Worm (Caenorhabditis elegans) whole organism, L1 larva: ENCODE measurements around the gene C50F4.1.

Experiments
- C04F5.9 ChIP-seq: sonication (generic microtip); optimal IDR thresholded peaks from 2 replicates; lab custom pipeline; 2016; ENCODE audit warnings: missing genetic modification characterization, missing compliant biosample characterization
- F16B12.6 ChIP-seq: fragments of 150-350 bp; optimal IDR thresholded peaks from 2 replicates; lab custom pipeline; 2014; ENCODE audit warnings: missing biosample characterization, missing genetic modification characterization
- Y116A8C.19 ChIP-seq: sonication (generic microtip); optimal IDR thresholded peaks from 2 replicates; lab custom pipeline; 2016; ENCODE audit warnings: missing compliant biosample characterization, missing genetic modification characterization, borderline replicate concordance
- aha-1 ChIP-seq: fragments of 150-350 bp; optimal IDR thresholded peaks from 2 replicates; lab custom pipeline; 2014; ENCODE audit warnings: missing biosample characterization, missing genetic modification characterization
- ama-1 ChIP-seq: fragments of 150-350 bp; optimal IDR thresholded peaks from 2 replicates; lab custom pipeline; 2014
- blmp-1 ChIP-seq: fragments of 150-350 bp; optimal IDR thresholded peaks from 2 replicates; lab custom pipeline; 2014; ENCODE audit warnings: missing biosample characterization, missing genetic modification characterization
- ceh-82 ChIP-seq, 3 experiments: fragments of 150-350 bp in 1 of 3; sonication (generic microtip) in 2 of 3; optimal IDR thresholded peaks; 2 replicates each; lab custom pipeline; 2014 to 2017; ENCODE audit warnings: missing biosample characterization in 3 of 3, missing genetic modification characterization in 3 of 3
- ceh-88 ChIP-seq: fragments of 200-800 bp; sonication (Bioruptor generic); IDR thresholded peaks from 2 replicates; pipeline ENCODE4 v1.3.6; 2022; ENCODE audit warnings: missing genetic modification characterization, missing compliant biosample characterization
- ces-1 ChIP-seq: fragments of 150-350 bp; optimal IDR thresholded peaks from 2 replicates; lab custom pipeline; 2014; ENCODE audit warnings: missing biosample characterization, missing genetic modification reagents, missing genetic modification characterization
- dpl-1 ChIP-seq, 3 experiments: fragments of 150-350 bp in 2 of 3; sonication (generic microtip) in 1 of 3; optimal IDR thresholded peaks; 2 replicates each; lab custom pipeline; 2014 to 2017; ENCODE audit warnings: missing biosample characterization in 3 of 3, missing genetic modification characterization in 3 of 3, missing genetic modification reagents in 3 of 3
- dsc-1 ChIP-seq: sonication (generic microtip); optimal IDR thresholded peaks from 2 replicates; lab custom pipeline; 2016; ENCODE audit warnings: mild to moderate bottlenecking, missing genetic modification characterization, missing compliant biosample characterization
- efl-1 ChIP-seq, 4 experiments: fragments of 150-350 bp; optimal IDR thresholded peaks in 3 of 4; peaks in 1 of 4; 1 replicate in 1 of 4; 2 replicates in 3 of 4; lab custom pipeline; 2014; ENCODE audit warnings: missing biosample characterization in 2 of 4, missing genetic modification characterization in 2 of 4, missing genetic modification reagents in 2 of 4
- efl-3 ChIP-seq: fragments of 200-800 bp; sonication (Bioruptor generic); optimal IDR thresholded peaks from 2 replicates; lab custom pipeline; 2018; ENCODE audit warnings: mild to moderate bottlenecking, missing genetic modification characterization, missing compliant biosample characterization
- elt-2 ChIP-seq: sonication (generic microtip); optimal IDR thresholded peaks from 2 replicates; lab custom pipeline; 2016; ENCODE audit warnings: missing genetic modification characterization, mild to moderate bottlenecking, inconsistent platforms, missing compliant biosample characterization, missing genetic modification reagents
- ets-5 ChIP-seq: fragments of 200-800 bp; sonication (Bioruptor generic); IDR thresholded peaks from 2 replicates; pipeline ENCODE4 v1.3.6; 2022; ENCODE audit warnings: missing genetic modification characterization, missing compliant biosample characterization
- fkh-10 ChIP-seq: sonication (generic microtip); optimal IDR thresholded peaks from 2 replicates; lab custom pipeline; 2017; ENCODE audit warnings: missing biosample characterization, missing genetic modification reagents, missing genetic modification characterization
- fkh-4 ChIP-seq: sonication (generic microtip); optimal IDR thresholded peaks from 2 replicates; lab custom pipeline; 2016; ENCODE audit warnings: missing compliant biosample characterization, missing genetic modification characterization, borderline replicate concordance
- fkh-8 ChIP-seq: sonication (generic microtip); optimal IDR thresholded peaks from 2 replicates; lab custom pipeline; 2016; ENCODE audit warnings: mild to moderate bottlenecking, missing genetic modification characterization, missing compliant biosample characterization
- irx-1 ChIP-seq: sonication (generic microtip); optimal IDR thresholded peaks from 2 replicates; lab custom pipeline; 2016; ENCODE audit warnings: missing genetic modification characterization, missing compliant biosample characterization
- lin-14 ChIP-seq: fragments of 200-800 bp; sonication (Bioruptor generic); optimal IDR thresholded peaks from 2 replicates; lab custom pipeline; 2018; ENCODE audit warnings: mild to moderate bottlenecking, missing genetic modification characterization, moderate library complexity, missing compliant biosample characterization
- lin-15B ChIP-seq: fragments of 150-350 bp; sonication (generic microtip); optimal IDR thresholded peaks from 3 replicates; lab custom pipeline; 2014; ENCODE audit warnings: missing biosample characterization, missing genetic modification characterization
- lin-35 ChIP-seq, 2 experiments: fragments of 150-350 bp; optimal IDR thresholded peaks; 2 replicates each; lab custom pipeline; 2014; ENCODE audit warnings: missing biosample characterization in 2 of 2, missing genetic modification characterization in 2 of 2, missing genetic modification reagents in 2 of 2
- lir-3 ChIP-seq: sonication (generic microtip); optimal IDR thresholded peaks from 2 replicates; lab custom pipeline; 2016; ENCODE audit warnings: mild to moderate bottlenecking, missing genetic modification characterization, moderate library complexity, missing compliant biosample characterization; ENCODE audit not compliant: poor library complexity
- lsy-2 ChIP-seq, 2 experiments: fragments of 150-350 bp; optimal IDR thresholded peaks; 2 replicates each; lab custom pipeline; 2014; ENCODE audit warnings: missing biosample characterization in 2 of 2, missing genetic modification characterization in 2 of 2
- mdl-1 ChIP-seq, 2 experiments: fragments of 150-350 bp; optimal IDR thresholded peaks; 2 replicates each; lab custom pipeline; 2014 to 2017; ENCODE audit warnings: missing biosample characterization in 2 of 2, missing genetic modification characterization in 2 of 2, inconsistent platforms in 1 of 2
- mep-1 ChIP-seq: fragments of 150-350 bp; optimal IDR thresholded peaks from 2 replicates; lab custom pipeline; 2014; ENCODE audit warnings: missing biosample characterization, missing genetic modification characterization
- nhr-12 ChIP-seq: sonication (generic microtip); optimal IDR thresholded peaks from 2 replicates; lab custom pipeline; 2017; ENCODE audit warnings: missing biosample characterization, missing genetic modification characterization
- nhr-237 ChIP-seq: fragments of 150-350 bp; optimal IDR thresholded peaks from 2 replicates; lab custom pipeline; 2014; ENCODE audit warnings: missing biosample characterization, missing genetic modification characterization
- nhr-71 ChIP-seq: sonication (generic microtip); optimal IDR thresholded peaks from 2 replicates; lab custom pipeline; 2016; ENCODE audit warnings: mild to moderate bottlenecking, missing genetic modification characterization, moderate library complexity, missing compliant biosample characterization
- nhr-77 ChIP-seq: fragments of 150-350 bp; optimal IDR thresholded peaks from 2 replicates; lab custom pipeline; 2014; ENCODE audit warnings: missing biosample characterization, missing genetic modification characterization
- nhr-84 ChIP-seq: sonication (generic microtip); optimal IDR thresholded peaks from 2 replicates; lab custom pipeline; 2017; ENCODE audit warnings: missing biosample characterization, missing genetic modification characterization
- nhr-85 ChIP-seq: sonication (generic microtip); peaks from one replicate; lab custom pipeline; 2016; ENCODE audit warnings: missing genetic modification characterization, inconsistent platforms, missing compliant biosample characterization
- nhr-90 ChIP-seq: sonication (generic microtip); optimal IDR thresholded peaks from 2 replicates; lab custom pipeline; 2016; ENCODE audit warnings: mild to moderate bottlenecking, missing genetic modification characterization, missing compliant biosample characterization; ENCODE audit not compliant: poor library complexity
- pag-3 ChIP-seq: sonication (generic microtip); optimal IDR thresholded peaks from 2 replicates; lab custom pipeline; 2017; ENCODE audit warnings: missing genetic modification characterization, mild to moderate bottlenecking, missing compliant biosample characterization, antibody characterized with exemption, borderline replicate concordance; ENCODE audit not compliant: insufficient read depth
- pax-3 ChIP-seq: fragments of 200-800 bp; sonication (Bioruptor generic); optimal IDR thresholded peaks from 2 replicates; lab custom pipeline; 2018; ENCODE audit warnings: mild to moderate bottlenecking, missing genetic modification characterization, moderate library complexity, missing compliant biosample characterization
- pqm-1 ChIP-seq: sonication (generic microtip); optimal IDR thresholded peaks from 3 replicates; lab custom pipeline; 2017; ENCODE audit warnings: missing biosample characterization, missing genetic modification characterization
- rnt-1 ChIP-seq: sonication (generic microtip); optimal IDR thresholded peaks from 2 replicates; lab custom pipeline; 2016; ENCODE audit warnings: mild to moderate bottlenecking, missing genetic modification characterization, moderate library complexity, missing compliant biosample characterization
- snu-23 ChIP-seq: sonication (generic microtip); optimal IDR thresholded peaks from 2 replicates; lab custom pipeline; 2016; ENCODE audit warnings: missing genetic modification characterization, missing compliant biosample characterization
- sptf-1 ChIP-seq: fragments of 150-350 bp; optimal IDR thresholded peaks from 2 replicates; lab custom pipeline; 2014; ENCODE audit warnings: missing biosample characterization, missing genetic modification characterization
- sup-37 ChIP-seq: fragments of 200-800 bp; sonication (Bioruptor generic); optimal IDR thresholded peaks from 2 replicates; lab custom pipeline; 2018; ENCODE audit warnings: mild to moderate bottlenecking, missing genetic modification characterization, missing compliant biosample characterization
- tbx-2 ChIP-seq: sonication (generic microtip); optimal IDR thresholded peaks from 2 replicates; lab custom pipeline; 2016; ENCODE audit warnings: missing genetic modification characterization, missing compliant biosample characterization
- unc-30 ChIP-seq: sonication (generic microtip); optimal IDR thresholded peaks from 2 replicates; lab custom pipeline; 2017; ENCODE audit warnings: missing biosample characterization, missing genetic modification characterization
- unc-62 ChIP-seq: fragments of 150-350 bp; optimal IDR thresholded peaks from 2 replicates; lab custom pipeline; 2014; ENCODE audit warnings: missing biosample characterization, missing genetic modification reagents, missing genetic modification characterization
- zag-1 ChIP-seq: fragments of 150-350 bp; optimal IDR thresholded peaks from 2 replicates; lab custom pipeline; 2014; ENCODE audit warnings: missing biosample characterization, missing genetic modification characterization
- zip-4 ChIP-seq: fragments of 200-800 bp; sonication (Bioruptor generic); optimal IDR thresholded peaks from 2 replicates; lab custom pipeline; 2018; ENCODE audit warnings: mild to moderate bottlenecking, missing genetic modification characterization, moderate library complexity, missing compliant biosample characterization
- ztf-4 ChIP-seq: fragments of 150-350 bp; optimal IDR thresholded peaks from 2 replicates; lab custom pipeline; 2014; ENCODE audit warnings: missing biosample characterization, missing genetic modification characterization

Gene C50F4.1

DNA sequence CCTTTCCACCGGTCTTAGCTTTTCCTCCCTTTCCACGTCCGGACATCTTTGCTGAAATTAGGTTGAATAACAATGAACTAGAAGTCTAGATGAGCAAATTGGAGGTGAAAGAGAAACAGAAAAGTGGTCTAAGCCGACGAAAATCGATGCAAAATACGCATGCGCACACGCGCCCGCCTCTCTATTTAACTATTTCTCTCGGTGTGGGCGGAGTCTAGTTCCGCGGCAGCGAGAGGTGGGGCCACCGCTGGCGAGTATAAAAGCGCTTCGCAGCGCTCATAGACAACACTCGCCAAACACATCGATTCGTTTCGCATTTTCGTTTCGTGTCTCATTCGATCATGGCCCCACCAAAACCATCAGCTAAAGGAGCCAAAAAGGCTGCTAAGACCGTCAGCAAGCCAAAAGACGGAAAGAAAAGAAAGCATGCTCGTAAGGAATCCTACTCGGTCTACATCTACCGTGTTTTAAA is 18.7 kb downstream of the C50F4.1 start, which contains the start of the genes his-35 and his-41 (continued):
- TF ChIP-seq unc-30 (tag; lab: Kevin White, UChicago): no peak
- TF ChIP-seq zip-4 (GFP tag; lab: Kevin White, UChicago): peak; percentile 42
- no peak for TF ChIP-seq nhr-237
- peak; percentile 83 for TF ChIP-seq dsc-1 (tag; lab: Kevin White, UChicago)
- TF ChIP-seq nhr-84 (tag; lab: Kevin White, UChicago): no peak
- TF ChIP-seq fkh-10 (GFP tag; lab: Kevin White, UChicago): peak; percentile 8
- TF ChIP-seq snu-23: peak; percentile 75
- peak; percentile 7 for TF ChIP-seq pax-3 (tag; lab: Kevin White, UChicago)
- TF ChIP-seq efl-1 (optimal IDR thresholded peaks at IDR 0.05; lab: Kevin White, UChicago): peak; percentile 60 to 63
- peak; percentile 53 to 93 for TF ChIP-seq efl-1 (GFP tag; optimal IDR thresholded peaks at IDR 0.05 in 1 of 2; lab: Kevin White, UChicago)
- TF ChIP-seq F16B12.6 (tag; lab: Kevin White, UChicago): peak; percentile 28

ce11 chrV:9546042-9546581 is 19.5 kb downstream of the C50F4.1 start, which contains the start of gene C50F4.6:
TSS of gene C50F4.6 (plus strand) at chrV:9546092.
- TF ChIP-seq aha-1 (tag; lab: Kevin White, UChicago) (no peak), ces-1 (no peak), dpl-1 (GFP tag; optimal IDR thresholded peaks at IDR 0.05; lab: Kevin White, UChicago) (no peak), nhr-77 (tag; lab: Kevin White, UChicago) (no peak), nhr-85 (peak; percentile 50), sptf-1 (tag; lab: Kevin White, UChicago) (no peak), C04F5.9 (tag; lab: Kevin White, UChicago) (no peak), Y116A8C.19 (tag; lab: Kevin White, UChicago) (no peak), nhr-71 (tag; lab: Kevin White, UChicago) (no peak), ceh-82 (tag; optimal IDR thresholded peaks at IDR 0.05; lab: Kevin White, UChicago) (no peak), ets-5 (GFP tag; lab: Robert Waterston, UW) (no peak), snu-23 (no peak), ceh-88 (no peak), lsy-2 (tag; optimal IDR thresholded peaks at IDR 0.05; lab: Kevin White, UChicago) (peak in 1 of 2 experiments; percentile 27), mep-1 (tag; lab: Kevin White, UChicago) (peak; percentile 1), zag-1 (tag; lab: Kevin White, UChicago) (no peak), lin-14 (GFP tag; lab: Kevin White, UChicago) (no peak), elt-2 (tag; lab: Kevin White, UChicago) (no peak), sup-37 (GFP tag; lab: Kevin White, UChicago) (no peak), ama-1 (lab: Kevin White, UChicago) (no peak), pag-3 (tag; lab: Kevin White, UChicago) (no peak), nhr-237 (no peak), dsc-1 (tag; lab: Kevin White, UChicago) (no peak), pqm-1 (tag; lab: Kevin White, UChicago) (no peak), pax-3 (tag; lab: Kevin White, UChicago) (no peak), efl-1 (optimal IDR thresholded peaks at IDR 0.05; lab: Kevin White, UChicago) (no peak), efl-1 (GFP tag; optimal IDR thresholded peaks at IDR 0.05 in 1 of 2; lab: Kevin White, UChicago) (peak in 1 of 2 experiments; percentile 80), blmp-1 (tag; lab: Kevin White, UChicago) (no peak), lin-15B (tag; lab: Kevin White, UChicago) (no peak), ztf-4 (tag; lab: Kevin White, UChicago) (no peak), nhr-12 (no peak), fkh-10 (GFP tag; lab: Kevin White, UChicago) (no peak), irx-1 (tag; lab: Kevin White, UChicago) (no peak), fkh-4 (no peak)

DNA sequence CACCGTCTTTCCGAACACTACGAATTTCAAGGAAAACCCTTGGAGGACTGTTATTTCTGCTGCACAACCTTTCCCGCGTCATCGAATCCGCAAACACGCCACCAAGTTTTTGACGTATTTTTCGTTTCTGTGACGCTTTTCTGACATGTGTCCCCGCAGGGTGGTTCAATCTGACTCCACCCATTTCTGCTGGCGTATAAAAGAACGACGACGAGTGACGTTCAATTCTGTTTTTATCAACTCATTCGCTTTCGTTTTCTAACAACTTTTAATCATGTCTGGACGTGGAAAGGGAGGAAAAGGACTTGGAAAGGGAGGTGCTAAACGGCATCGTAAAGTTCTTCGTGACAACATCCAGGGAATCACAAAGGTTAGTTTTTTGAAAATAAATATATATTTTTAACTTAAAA is 20.3 kb downstream of the C50F4.1 start, which contains the start of gene his-37:
TSS of gene his-37 (plus strand) at position 246 of the 410 bp plus-strand sequence.
- TF ChIP-seq nhr-90 (tag; lab: Kevin White, UChicago) (peak; percentile 99), lin-15B (tag; lab: Kevin White, UChicago) (peak; percentile 92), dpl-1 (GFP tag; optimal IDR thresholded peaks at IDR 0.05; lab: Kevin White, UChicago) (peak; percentile 83 to 89 (median 85)), zip-4 (GFP tag; lab: Kevin White, UChicago) (peak; percentile 92), nhr-237 (peak; percentile 97), tbx-2 (tag; lab: Kevin White, UChicago) (peak; percentile 98), unc-62 (peak; percentile 88), ama-1 (lab: Kevin White, UChicago) (peak; percentile 90), lir-3 (peak; percentile 92), ztf-4 (tag; lab: Kevin White, UChicago) (peak; percentile 98), mdl-1 (tag; optimal IDR thresholded peaks at IDR 0.05; lab: Kevin White, UChicago) (peak; percentile 30 to 97), zag-1 (tag; lab: Kevin White, UChicago) (peak; percentile 91), fkh-8 (tag; lab: Kevin White, UChicago) (peak; percentile 100), efl-3 (peak; percentile 27), rnt-1 (peak; percentile 98), F16B12.6 (tag; lab: Kevin White, UChicago) (peak; percentile 76), pag-3 (tag; lab: Kevin White, UChicago) (peak; percentile 17), lin-35 (GFP tag; optimal IDR thresholded peaks at IDR 0.05; lab: Kevin White, UChicago) (peak; percentile 89 to 95), nhr-84 (tag; lab: Kevin White, UChicago) (peak; percentile 60)
